Worm (Caenorhabditis elegans) whole organism, dauer: Measurements from ENCODE around the gene tmed-10.

ENCODE experiments used
- unc-62 ChIP-seq: sonication (generic microtip); optimal IDR thresholded peaks from 2 replicates; lab custom pipeline; 2017; ENCODE audit warnings: missing biosample characterization, missing genetic modification reagents, missing genetic modification characterization

tmed-10 gene

ce11 chrV:11329100-11329499 is 2.3 kb upstream of the tmed-10 start, which contains the start of gene F47G9.6:
TSS of gene F47G9.6 (plus strand) at chrV:11329400.
- TF ChIP-seq unc-62 = no peak

- no peak for TF ChIP-seq unc-62
Measured at ce11 chrV:11323720-11324119, 3.0 kb downstream of the tmed-10 start, which contains the start of gene str-141. TSS of gene str-141 (minus strand) at chrV:11323820.

- TF ChIP-seq unc-62 = no peak
Measured at ce11 chrV:11321719-11322118, 5.0 kb downstream of the tmed-10 start, which contains the start of gene F47G9.4. TSS of gene F47G9.4 (minus strand) at chrV:11321816.

- no peak for TF ChIP-seq unc-62
Measured at ce11 chrV:11320860-11321259, 5.9 kb downstream of the tmed-10 start.

ce11 chrV:11316801-11317200 is 10.0 kb downstream of the tmed-10 start, which contains the start of gene cutl-18:
TSS of gene cutl-18 (minus strand) at chrV:11316901.
- TF ChIP-seq unc-62 = no peak

ce11 chrV:11314025-11314880 is 12.5 kb downstream of the tmed-10 start:
- TF ChIP-seq unc-62 = no peak

- TF ChIP-seq unc-62 = no peak
Measured at ce11 chrV:11312904-11313303, 13.9 kb downstream of the tmed-10 start.

- no peak for TF ChIP-seq unc-62
Measured at ce11 chrV:11311013-11311472, 15.7 kb downstream of the tmed-10 start, which contains the start of gene T03F7.7. TSS of gene T03F7.7 (plus strand) at chrV:11311422.

- TF ChIP-seq unc-62 = no peak
Measured at ce11 chrV:11308915-11309314, 17.8 kb downstream of the tmed-10 start.

- no peak for TF ChIP-seq unc-62
Measured at ce11 chrV:11308346-11308745, 18.4 kb downstream of the tmed-10 start, which contains the start of gene snf-11. TSS of gene snf-11 (minus strand) at chrV:11308446.

- no peak for TF ChIP-seq unc-62
Measured at ce11 chrV:11307781-11308180, 19.0 kb downstream of the tmed-10 start.

- no peak for TF ChIP-seq unc-62
Measured at ce11 chrV:11304879-11305278, 21.9 kb downstream of the tmed-10 start, which contains the start of gene srh-45. TSS of gene srh-45 (minus strand) at chrV:11304979.

ce11 chrV:11304200-11304599 is 22.6 kb downstream of the tmed-10 start:
- TF ChIP-seq unc-62 = no peak

ce11 chrV:11302698-11303097 is 24.1 kb downstream of the tmed-10 start, which contains the start of gene srh-46:
TSS of gene srh-46 (minus strand) at chrV:11302886.
- no peak for TF ChIP-seq unc-62

ce11 chrV:11300539-11300938 is 26.2 kb downstream of the tmed-10 start, which contains the start of gene srh-47:
TSS of gene srh-47 (minus strand) at chrV:11300639.
- no peak for TF ChIP-seq unc-62

ce11 chrV:11299406-11299805 is 27.4 kb downstream of the tmed-10 start:
- TF ChIP-seq unc-62 = no peak

- no peak for TF ChIP-seq unc-62
Measured at ce11 chrV:11298632-11299031, 28.1 kb downstream of the tmed-10 start, which contains the start of gene T03F7.5. TSS of gene T03F7.5 (minus strand) at chrV:11298732.

ce11 chrV:11294393-11294792 is 32.4 kb downstream of the tmed-10 start, which contains the start of gene T03F7.6:
TSS of gene T03F7.6 (plus strand) at chrV:11294693.
- TF ChIP-seq unc-62 = no peak
